Worm (Caenorhabditis elegans): ENCODE results near the gene tag-30.

Gene tag-30

ce11 chrIV:11821591-11822361 lies 33.2 kb downstream of the tag-30 start, which contains the start of the genes par-5 and M117.3:
Gene par-5 (minus strand): TSS chrIV:11821924.
Gene M117.3 (plus strand): TSS chrIV:11822206.
- TF ChIP-seq unc-62 (GFP tag; optimal IDR thresholded peaks at IDR 0.05 in 1 of 2) (peak in 1 of 2 experiments; percentile 95), unc-62 (tag; optimal IDR thresholded peaks at IDR 0.05) (no peak), tra-1 (GFP tag; IDR thresholded peaks at IDR 0.05) (no peak; the same call in 1 of the 2 replicates), lin-29 (GFP tag; IDR thresholded peaks at IDR 0.05) (0 out of 2 replicates have a peak, but pooled peaks have one; percentile 7), ctbp-1 (GFP tag; IDR thresholded peaks at IDR 0.05) (peak; percentile 95), zfp-3 (GFP tag; conservative IDR thresholded peaks at IDR 0.05) (0 out of 2 replicates have a peak, but pooled peaks have one; percentile 38), fkh-10 (GFP tag; optimal IDR thresholded peaks at IDR 0.05) (peak; percentile 68), spr-3 (GFP tag; optimal IDR thresholded peaks at IDR 0.05) (no peak), nhr-6 (tag; optimal IDR thresholded peaks at IDR 0.05) (peak; percentile 24), nhr-25 (tag; optimal IDR thresholded peaks at IDR 0.05; ENCODE audit: borderline replicate concordance, insufficient read depth) (no peak), F26F4.8 (GFP tag; conservative IDR thresholded peaks at IDR 0.05) (no peak), egl-43 (GFP tag; IDR thresholded peaks at IDR 0.05) (peak; percentile 82), hlh-11 (tag; optimal IDR thresholded peaks at IDR 0.05) (peak; percentile 92), lin-38 (GFP tag; IDR thresholded peaks at IDR 0.05) (peak; percentile 60), hmg-1.1 (GFP tag; IDR thresholded peaks at IDR 0.05) (peak; percentile 81), ama-1 (optimal IDR thresholded peaks at IDR 0.05) (peak; percentile 51), aha-1 (tag) (peak; percentile 87), R02D3.7 (tag; optimal IDR thresholded peaks at IDR 0.05) (no peak), nhr-11 (tag; optimal IDR thresholded peaks at IDR 0.05) (peak; percentile 76), lim-7 (GFP tag; IDR thresholded peaks at IDR 0.05) (peak; percentile 64), ceh-28 (tag; optimal IDR thresholded peaks at IDR 0.05) (peak; percentile 68), nhr-42 (GFP tag; IDR thresholded peaks at IDR 0.05) (no peak), F37D6.2 (tag; optimal IDR thresholded peaks at IDR 0.05) (peak; percentile 43), mes-2 (tag; optimal IDR thresholded peaks at IDR 0.05; ENCODE audit: poor library complexity, severe bottlenecking) (peak; percentile 63), egl-27 (tag; optimal IDR thresholded peaks at IDR 0.05) (no peak), daf-8 (GFP tag; IDR thresholded peaks at IDR 0.05) (no peak), ceh-20 (GFP tag; IDR thresholded peaks at IDR 0.05) (peak; percentile 76), nhr-28 (tag; optimal IDR thresholded peaks at IDR 0.05) (peak; percentile 83), D1046.2 (GFP tag; IDR thresholded peaks at IDR 0.05) (no peak), mdl-1 (tag; optimal IDR thresholded peaks at IDR 0.05) (peak; percentile 54 to 94), daf-16 (GFP tag; optimal IDR thresholded peaks at IDR 0.05) (no peak), daf-16 (tag; optimal IDR thresholded peaks at IDR 0.05) (peak; percentile 63), unc-39 (tag; optimal IDR thresholded peaks at IDR 0.05) (no peak), daf-12 (tag; optimal IDR thresholded peaks at IDR 0.05) (no peak), fos-1 (tag; optimal IDR thresholded peaks at IDR 0.05) (no peak), snpc-4 (tag; optimal IDR thresholded peaks at IDR 0.05) (no peak), madf-9 (GFP tag; conservative IDR thresholded peaks at IDR 0.05) (no peak; the same call in 1 of the 2 replicates), php-3 (GFP tag; IDR thresholded peaks at IDR 0.05) (0 out of 2 replicates have a peak, but pooled peaks have one; percentile 6), hlh-30 (tag; optimal IDR thresholded peaks at IDR 0.05; ENCODE audit: insufficient read depth) (peak; percentile 98), pqm-1 (tag; optimal IDR thresholded peaks at IDR 0.05) (peak; percentile 48), vab-7 (GFP tag; IDR thresholded peaks at IDR 0.05) (peak; percentile 63), nhr-10 (tag; optimal IDR thresholded peaks at IDR 0.05) (no peak), attf-4 (tag; optimal IDR thresholded peaks at IDR 0.05) (no peak), nhr-102 (tag; optimal IDR thresholded peaks at IDR 0.05) (peak; percentile 29), nhr-77 (tag; optimal IDR thresholded peaks at IDR 0.05) (peak; percentile 57), sdz-12 (GFP tag; optimal IDR thresholded peaks at IDR 0.05) (no peak), dpl-1 (GFP tag; optimal IDR thresholded peaks at IDR 0.05) (peak; percentile 62), saeg-2 (GFP tag; IDR thresholded peaks at IDR 0.05) (0 out of 2 replicates have a peak, but pooled peaks have one; percentile 43), mxl-3 (GFP tag; optimal IDR thresholded peaks at IDR 0.05) (peak; percentile 81), snpc-1.2 (GFP tag; IDR thresholded peaks at IDR 0.05) (peak; percentile 59; the same call in 1 of the 2 replicates)
